Worm (Caenorhabditis elegans) whole organism, young adult: ENCODE data around the gene usp-4.

ENCODE experiments used
- B0019.2 ChIP-seq: fragments of 200-800 bp; sonication (Bioruptor generic); conservative IDR thresholded peaks from 2 replicates; pipeline ENCODE4 v1.3.6; 2022; ENCODE audit warnings: missing genetic modification reagents, missing genetic modification characterization, missing compliant biosample characterization
- B0035.1 ChIP-seq: sonication (generic microtip); optimal IDR thresholded peaks from 2 replicates; lab custom pipeline; 2016; ENCODE audit warnings: missing genetic modification characterization, mild to moderate bottlenecking, missing compliant biosample characterization, missing genotype, missing genetic modification reagents
- C06A6.2 ChIP-seq: fragments of 200-800 bp; sonication (Bioruptor generic); conservative IDR thresholded peaks from 2 replicates; pipeline ENCODE4 v1.3.6; 2022; ENCODE audit warnings: missing genetic modification characterization, missing compliant biosample characterization
- D2030.7 ChIP-seq: fragments of 200-800 bp; sonication (Bioruptor generic); IDR thresholded peaks from 2 replicates; pipeline ENCODE4 v1.3.6; 2022; ENCODE audit warnings: missing genetic modification reagents, missing genetic modification characterization, missing compliant biosample characterization
- F33H1.4 ChIP-seq: fragments of 200-800 bp; sonication (Bioruptor generic); IDR thresholded peaks from 2 replicates; pipeline ENCODE4 v1.3.6; 2022; ENCODE audit warnings: missing genetic modification reagents, missing genetic modification characterization, missing compliant biosample characterization
- F37B4.10 ChIP-seq: fragments of 200-800 bp; sonication (Bioruptor generic); IDR thresholded peaks from 2 replicates; pipeline ENCODE4 v1.3.6; 2022; ENCODE audit warnings: missing genetic modification characterization, missing compliant biosample characterization
- F49E8.2 ChIP-seq: sonication (generic microtip); optimal IDR thresholded peaks from 3 replicates; lab custom pipeline; 2017; ENCODE audit warnings: missing genetic modification characterization, mild to moderate bottlenecking, missing compliant biosample characterization, antibody characterized with exemption, moderate library complexity; ENCODE audit not compliant: insufficient read depth
- F55B11.4 ChIP-seq: sonication (generic microtip); optimal IDR thresholded peaks from 2 replicates; lab custom pipeline; 2016; ENCODE audit warnings: missing compliant biosample characterization, missing genetic modification characterization, borderline replicate concordance; ENCODE audit not compliant: insufficient read depth
- F57C9.4 ChIP-seq: sonication (generic microtip); optimal IDR thresholded peaks from 2 replicates; lab custom pipeline; 2017; ENCODE audit warnings: mild to moderate bottlenecking, missing genetic modification characterization, missing compliant biosample characterization
- Y53G8AR.9 ChIP-seq: fragments of 200-800 bp; sonication (Bioruptor generic); conservative IDR thresholded peaks from 2 replicates; pipeline ENCODE4 v1.3.6; 2022; ENCODE audit warnings: missing genetic modification reagents, missing genetic modification characterization, missing compliant biosample characterization
- Y56A3A.18 ChIP-seq: fragments of 200-800 bp; sonication (Bioruptor generic); IDR thresholded peaks from 2 replicates; pipeline ENCODE4 v1.3.6; 2022; ENCODE audit warnings: missing genetic modification reagents, missing genetic modification characterization, missing compliant biosample characterization
- Y95B8A.8 ChIP-seq: fragments of 200-800 bp; sonication (Bioruptor generic); IDR thresholded peaks from 2 replicates; pipeline ENCODE4 v1.3.6; 2022; ENCODE audit warnings: missing genetic modification reagents, missing genetic modification characterization, missing compliant biosample characterization
- ama-1 ChIP-seq, 3 experiments: fragments of 150-350 bp in 1 of 3; sonication (generic microtip) in 2 of 3; optimal IDR thresholded peaks; 2 replicates each; lab custom pipeline; 2014 to 2018; ENCODE audit warnings: missing biosample characterization in 2 of 3, missing genetic modification characterization in 2 of 3, missing genetic modification reagents in 2 of 3
- aptf-2 ChIP-seq: fragments of 200-800 bp; sonication (Bioruptor generic); conservative IDR thresholded peaks from 2 replicates; pipeline ENCODE4 v1.3.6; 2022; ENCODE audit warnings: missing genetic modification reagents, missing genetic modification characterization, missing compliant biosample characterization
- atf-7 ChIP-seq: sonication (generic microtip); optimal IDR thresholded peaks from 2 replicates; lab custom pipeline; 2017; ENCODE audit warnings: mild to moderate bottlenecking, missing genetic modification characterization, missing compliant biosample characterization
- athp-1 ChIP-seq: sonication (generic microtip); optimal IDR thresholded peaks from 2 replicates; lab custom pipeline; 2017; ENCODE audit warnings: mild to moderate bottlenecking, missing genetic modification characterization, missing compliant biosample characterization
- attf-6 ChIP-seq: fragments of 200-800 bp; sonication (Bioruptor generic); IDR thresholded peaks from 2 replicates; pipeline ENCODE4 v1.3.6; 2022; ENCODE audit warnings: missing genetic modification reagents, missing genetic modification characterization, missing compliant biosample characterization
- ceh-27 ChIP-seq: fragments of 200-800 bp; sonication (Bioruptor generic); optimal IDR thresholded peaks from 2 replicates; lab custom pipeline; 2018; ENCODE audit warnings: mild to moderate bottlenecking, missing genetic modification characterization, moderate library complexity, missing compliant biosample characterization
- ceh-91 ChIP-seq: fragments of 200-800 bp; sonication (Bioruptor generic); IDR thresholded peaks from 2 replicates; pipeline ENCODE4 v1.3.6; 2022; ENCODE audit warnings: missing genetic modification reagents, missing genetic modification characterization, missing compliant biosample characterization
- chd-7 ChIP-seq: sonication (generic microtip); optimal IDR thresholded peaks from 2 replicates; lab custom pipeline; 2016; ENCODE audit warnings: mild to moderate bottlenecking, missing genetic modification characterization, moderate library complexity, missing compliant biosample characterization
- dox-1 ChIP-seq: fragments of 200-800 bp; sonication (Bioruptor generic); IDR thresholded peaks from 2 replicates; pipeline ENCODE4 v1.3.6; 2022; ENCODE audit warnings: missing genetic modification reagents, missing genetic modification characterization, missing compliant biosample characterization
- efl-1 ChIP-seq: fragments of 150-350 bp; optimal IDR thresholded peaks from 2 replicates; lab custom pipeline; 2014; ENCODE audit warnings: missing biosample characterization, missing genetic modification reagents, missing genetic modification characterization
- egl-44 ChIP-seq: fragments of 200-800 bp; sonication (Bioruptor generic); IDR thresholded peaks from 2 replicates; pipeline ENCODE4 v1.3.6; 2022; ENCODE audit warnings: missing genetic modification reagents, missing genetic modification characterization, missing compliant biosample characterization
- egrh-3 ChIP-seq: fragments of 200-800 bp; sonication (Bioruptor generic); IDR thresholded peaks from 2 replicates; pipeline ENCODE4 v1.3.6; 2022; ENCODE audit warnings: missing genetic modification reagents, missing genetic modification characterization, missing compliant biosample characterization
- gei-17 ChIP-seq: fragments of 200-800 bp; sonication (Bioruptor generic); optimal IDR thresholded peaks from 2 replicates; lab custom pipeline; 2018; ENCODE audit warnings: mild to moderate bottlenecking, missing genetic modification characterization, missing compliant biosample characterization
- him-1 ChIP-seq: sonication (generic microtip); optimal IDR thresholded peaks from 2 replicates; lab custom pipeline; 2016; ENCODE audit warnings: missing genotype, missing genetic modification reagents, missing genetic modification characterization, missing compliant biosample characterization
- let-607 ChIP-seq, 2 experiments: fragments of 200-800 bp in 1 of 2; sonication (Bioruptor generic) in 1 of 2; sonication (generic microtip) in 1 of 2; optimal IDR thresholded peaks; 2 replicates each; lab custom pipeline; 2016 to 2018; ENCODE audit warnings: mild to moderate bottlenecking in 2 of 2, missing compliant biosample characterization in 2 of 2, missing genetic modification characterization in 2 of 2, moderate library complexity in 2 of 2, missing genotype in 1 of 2
- lin-35 ChIP-seq, 3 experiments: fragments of 150-350 bp in 2 of 3; sonication (generic microtip) in 1 of 3; optimal IDR thresholded peaks; 2 replicates each; lab custom pipeline; 2014 to 2018; ENCODE audit warnings: missing biosample characterization in 3 of 3, missing genetic modification characterization in 3 of 3, missing genetic modification reagents in 3 of 3
- lin-40 ChIP-seq: sonication (generic microtip); optimal IDR thresholded peaks from 2 replicates; lab custom pipeline; 2016; ENCODE audit warnings: missing genetic modification characterization, mild to moderate bottlenecking, missing compliant biosample characterization, missing genotype, missing genetic modification reagents
- lsl-1 ChIP-seq: fragments of 200-800 bp; sonication (Bioruptor generic); optimal IDR thresholded peaks from 2 replicates; lab custom pipeline; 2018; ENCODE audit warnings: mild to moderate bottlenecking, missing genetic modification characterization, moderate library complexity, missing compliant biosample characterization
- madf-6 ChIP-seq: fragments of 200-800 bp; sonication (Bioruptor generic); IDR thresholded peaks from 2 replicates; pipeline ENCODE4 v1.3.6; 2022; ENCODE audit warnings: missing genetic modification reagents, missing genetic modification characterization, missing compliant biosample characterization
- madf-8 ChIP-seq: fragments of 200-800 bp; sonication (Bioruptor generic); conservative IDR thresholded peaks from 2 replicates; pipeline ENCODE4 v1.3.6; 2022; ENCODE audit warnings: missing genetic modification reagents, missing genetic modification characterization, missing compliant biosample characterization
- mes-4 ChIP-seq: sonication (generic microtip); optimal IDR thresholded peaks from 2 replicates; lab custom pipeline; 2016; ENCODE audit warnings: missing genotype, missing genetic modification characterization, missing compliant biosample characterization
- repo-1 ChIP-seq: sonication (generic microtip); optimal IDR thresholded peaks from 2 replicates; lab custom pipeline; 2017; ENCODE audit warnings: mild to moderate bottlenecking, missing genetic modification characterization, missing compliant biosample characterization
- sea-2 ChIP-seq: fragments of 200-800 bp; sonication (Bioruptor generic); IDR thresholded peaks from 2 replicates; pipeline ENCODE4 v1.3.6; 2022; ENCODE audit warnings: missing genetic modification characterization, missing compliant biosample characterization
- snpc-1.1 ChIP-seq: sonication (generic microtip); optimal IDR thresholded peaks from 2 replicates; lab custom pipeline; 2017; ENCODE audit warnings: missing genetic modification characterization, mild to moderate bottlenecking, missing compliant biosample characterization, antibody characterized with exemption, moderate library complexity, missing genotype, missing genetic modification reagents; ENCODE audit not compliant: insufficient read depth
- snpc-4 ChIP-seq, 5 experiments: fragments of 150-350 bp in 1 of 5; sonication (generic microtip) in 4 of 5; optimal IDR thresholded peaks; 2 replicates each; lab custom pipeline; 2014 to 2018; ENCODE audit warnings: missing genetic modification characterization in 5 of 5, missing biosample characterization in 3 of 5, antibody characterized with exemption in 2 of 5, mild to moderate bottlenecking in 2 of 5, missing compliant biosample characterization in 2 of 5, missing genotype in 2 of 5, moderate library complexity in 2 of 5, missing genetic modification reagents in 1 of 5
- somi-1 ChIP-seq: fragments of 200-800 bp; sonication (Bioruptor generic); optimal IDR thresholded peaks from 2 replicates; lab custom pipeline; 2018; ENCODE audit warnings: mild to moderate bottlenecking, missing genetic modification characterization, missing compliant biosample characterization
- tbp1 ChIP-seq: fragments of 200-800 bp; sonication (Bioruptor generic); optimal IDR thresholded peaks from 2 replicates; lab custom pipeline; 2018; ENCODE audit warnings: mild to moderate bottlenecking, missing genetic modification characterization, missing compliant biosample characterization
- unc-130 ChIP-seq: sonication (generic microtip); optimal IDR thresholded peaks from 2 replicates; lab custom pipeline; 2016; ENCODE audit warnings: missing genetic modification reagents, missing genetic modification characterization, missing compliant biosample characterization
- xnd-1 ChIP-seq: sonication (generic microtip); optimal IDR thresholded peaks from 2 replicates; lab custom pipeline; 2016; ENCODE audit warnings: missing genotype, missing genetic modification reagents, missing genetic modification characterization, missing compliant biosample characterization
- zfh-2 ChIP-seq: fragments of 200-800 bp; sonication (Bioruptor generic); conservative IDR thresholded peaks from 2 replicates; pipeline ENCODE4 v1.3.6; 2022; ENCODE audit warnings: missing genetic modification reagents, missing genetic modification characterization, missing compliant biosample characterization
- ztf-25 ChIP-seq: fragments of 200-800 bp; sonication (Bioruptor generic); IDR thresholded peaks from 2 replicates; pipeline ENCODE4 v1.3.6; 2022; ENCODE audit warnings: missing genetic modification reagents, missing genetic modification characterization, missing compliant biosample characterization
- ztf-26 ChIP-seq: sonication (generic microtip); optimal IDR thresholded peaks from 2 replicates; lab custom pipeline; 2017; ENCODE audit warnings: missing genetic modification characterization, missing compliant biosample characterization
- ztf-28 ChIP-seq: fragments of 200-800 bp; sonication (Bioruptor generic); IDR thresholded peaks from 2 replicates; pipeline ENCODE4 v1.3.6; 2022; ENCODE audit warnings: missing genetic modification reagents, missing genetic modification characterization, missing compliant biosample characterization

usp-4 gene

DNA sequence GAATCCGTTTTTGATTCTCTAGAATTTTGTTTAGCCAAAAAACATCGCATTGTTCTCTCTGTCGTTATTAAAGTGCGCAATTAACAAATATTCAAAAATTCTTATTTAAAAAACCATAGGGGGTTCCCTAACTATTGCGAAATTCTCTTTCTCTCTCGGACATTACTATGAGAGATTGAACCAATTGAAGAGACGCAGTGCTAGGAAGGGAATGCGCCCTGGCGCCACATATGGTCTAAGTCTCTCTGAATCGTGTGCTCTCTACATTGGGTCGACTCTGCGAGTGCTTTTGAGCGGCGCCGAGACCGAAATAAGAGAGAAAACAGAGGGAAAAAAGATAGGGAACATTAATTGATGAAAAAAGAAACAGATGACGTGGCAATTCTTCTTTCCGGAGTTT lies 28.8 kb downstream of the usp-4 start (continued):
- no peak for TF ChIP-seq B0019.2
- TF ChIP-seq Y95B8A.8 (GFP tag; lab: Robert Waterston, UW), result no peak
- TF ChIP-seq F55B11.4 (tag; lab: Kevin White, UChicago), result no peak
- peak; percentile 15 for TF ChIP-seq ceh-27 (GFP tag; lab: Kevin White, UChicago)
- TF ChIP-seq Y56A3A.18 (GFP tag; lab: Robert Waterston, UW), result peak; percentile 45; the same call in 1 of the 2 replicates
- peak in 1 of 3 experiments; percentile 80 for TF ChIP-seq lin-35 (GFP tag; optimal IDR thresholded peaks at IDR 0.05; lab: Kevin White, UChicago)
- TF ChIP-seq mes-4, result no peak
- TF ChIP-seq chd-7 (tag; lab: Kevin White, UChicago), result peak; percentile 38
- TF ChIP-seq egl-44, result no peak
- no peak for TF ChIP-seq gei-17 (GFP tag; lab: Kevin White, UChicago)
- TF ChIP-seq ztf-26, result no peak
- TF ChIP-seq zfh-2, result no peak; the same call in none of the 2 replicates
- no peak for TF ChIP-seq somi-1
- no peak for TF ChIP-seq F49E8.2 (tag; lab: Kevin White, UChicago)
- TF ChIP-seq ama-1 (optimal IDR thresholded peaks at IDR 0.05; lab: Kevin White, UChicago), result no peak
- TF ChIP-seq ama-1 (GFP tag; optimal IDR thresholded peaks at IDR 0.05; lab: Kevin White, UChicago), result no peak
- no peak for TF ChIP-seq ztf-25 (GFP tag; lab: Robert Waterston, UW)
- TF ChIP-seq repo-1 (tag; lab: Kevin White, UChicago), result peak; percentile 42
- TF ChIP-seq sea-2 (GFP tag; lab: Robert Waterston, UW), result no peak
- no peak for TF ChIP-seq athp-1 (tag; lab: Kevin White, UChicago)
- TF ChIP-seq C06A6.2 (GFP tag; lab: Robert Waterston, UW), result no peak
- TF ChIP-seq lin-40, result peak; percentile 63
- TF ChIP-seq B0035.1 (tag; lab: Kevin White, UChicago), result no peak
- no peak for TF ChIP-seq aptf-2 (GFP tag; lab: Robert Waterston, UW)
- TF ChIP-seq atf-7 (tag; lab: Kevin White, UChicago), result no peak
- TF ChIP-seq Y53G8AR.9 (GFP tag; lab: Robert Waterston, UW), result 0 out of 2 replicates have a peak, but pooled peaks have one; percentile 40
- peak; percentile 33 to 70 for TF ChIP-seq let-607 (tag; optimal IDR thresholded peaks at IDR 0.05; lab: Kevin White, UChicago)
- no peak for TF ChIP-seq attf-6 (GFP tag; lab: Robert Waterston, UW)
- TF ChIP-seq unc-130 (GFP tag; lab: Kevin White, UChicago), result no peak
- TF ChIP-seq ztf-28 (GFP tag; lab: Robert Waterston, UW), result no peak
- TF ChIP-seq, all 124 proteins: peak for 26

DNA sequence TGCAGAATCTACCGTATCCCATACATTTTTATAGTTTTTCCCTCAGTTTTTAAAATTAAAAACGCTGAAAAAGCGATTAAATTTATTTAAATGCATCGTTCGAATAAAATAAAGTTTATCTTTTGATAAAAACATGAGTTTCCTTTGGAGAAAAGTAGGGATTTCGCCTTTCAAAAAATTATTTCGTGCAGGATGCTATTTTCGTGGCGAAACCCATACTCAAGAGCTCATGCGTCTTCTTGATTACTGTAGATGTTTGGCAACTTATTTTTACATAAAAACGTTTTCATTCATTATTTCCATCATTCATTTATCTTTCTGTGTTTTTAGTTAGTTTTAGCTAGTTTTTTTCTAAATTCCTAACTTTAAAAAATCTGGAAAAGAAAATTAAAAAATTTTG lies 32.8 kb downstream of the usp-4 start:
- TF ChIP-seq efl-1 (GFP tag; lab: Kevin White, UChicago), result peak; percentile 36
- no peak for TF ChIP-seq F57C9.4 (tag; lab: Kevin White, UChicago)
- no peak for TF ChIP-seq egrh-3 (GFP tag; lab: Robert Waterston, UW)
- TF ChIP-seq dox-1, result 0 out of 2 replicates have a peak, but pooled peaks have one; percentile 4
- TF ChIP-seq F33H1.4 (GFP tag; lab: Robert Waterston, UW), result peak; percentile 83
- TF ChIP-seq ceh-91 (GFP tag; lab: Robert Waterston, UW), result peak; percentile 59
- no peak for TF ChIP-seq zfh-2
- TF ChIP-seq F37B4.10 (GFP tag; lab: Robert Waterston, UW), result no peak
- TF ChIP-seq xnd-1 (tag; lab: Kevin White, UChicago), result peak; percentile 60
- TF ChIP-seq ztf-26, result no peak
- TF ChIP-seq snpc-4 (GFP tag; optimal IDR thresholded peaks at IDR 0.05; lab: Kevin White, UChicago), result peak; percentile 60
- TF ChIP-seq snpc-4 (tag; optimal IDR thresholded peaks at IDR 0.05; lab: Kevin White, UChicago), result peak in 2 of 4 experiments; percentile 61 to 65
- TF ChIP-seq madf-6 (GFP tag; lab: Robert Waterston, UW), result peak; percentile 73
- 0 out of 2 replicates have a peak, but pooled peaks have one; percentile 25 for TF ChIP-seq D2030.7 (GFP tag; lab: Robert Waterston, UW)
- TF ChIP-seq him-1, result peak; percentile 6
- TF ChIP-seq tbp1 (GFP tag; lab: Kevin White, UChicago), result peak; percentile 32
- TF ChIP-seq F49E8.2 (tag; lab: Kevin White, UChicago), result peak; percentile 34
- TF ChIP-seq madf-8 (GFP tag; lab: Robert Waterston, UW), result peak; percentile 26; the same call in 1 of the 2 replicates
- peak; percentile 94 for TF ChIP-seq lsl-1 (GFP tag; lab: Kevin White, UChicago)
- peak; percentile 43 for TF ChIP-seq snpc-1.1 (tag; lab: Kevin White, UChicago)
